Worm (Caenorhabditis elegans): ENCODE results near the gene sri-66.

DNA sequence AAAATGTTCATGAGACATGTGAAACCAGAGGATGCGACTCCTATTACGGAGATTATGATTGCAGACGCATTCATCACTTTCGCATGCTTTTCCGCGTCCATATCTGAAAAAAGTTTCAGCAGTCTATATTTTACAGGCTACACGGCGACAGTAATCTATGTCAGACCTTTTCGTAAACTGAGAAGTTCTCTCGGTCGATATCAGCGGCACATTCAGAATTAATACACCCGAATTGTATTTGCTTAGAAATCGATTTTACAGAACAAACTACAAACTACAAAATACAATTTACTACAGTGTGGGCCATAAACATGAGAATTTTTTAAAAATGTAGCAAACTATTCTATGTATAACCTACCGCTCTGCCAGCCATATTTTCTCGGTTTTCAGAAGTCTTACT, 11.5 kb downstream of the sri-66 start, which contains the start of gene srbc-14:
- no peak for TF ChIP-seq snpc-1.2 (GFP tag; IDR thresholded peaks at IDR 0.05)
- TF ChIP-seq nhr-11 (tag; optimal IDR thresholded peaks at IDR 0.05), result no peak
- no peak for TF ChIP-seq lin-1 (GFP tag; IDR thresholded peaks at IDR 0.05)
- no peak for TF ChIP-seq fkh-10 (GFP tag; optimal IDR thresholded peaks at IDR 0.05)
- TF ChIP-seq ama-1 (optimal IDR thresholded peaks at IDR 0.05), result no peak
- TF ChIP-seq zag-1 (tag; optimal IDR thresholded peaks at IDR 0.05), result no peak
- TF ChIP-seq pha-4 (GFP tag; IDR thresholded peaks at IDR 0.05), result no peak
- no peak for TF ChIP-seq pha-4 (tag; optimal IDR thresholded peaks at IDR 0.05)
- no peak for TF ChIP-seq mep-1 (tag; optimal IDR thresholded peaks at IDR 0.05)
- no peak for TF ChIP-seq lir-3 (tag; optimal IDR thresholded peaks at IDR 0.05)
- TF ChIP-seq snpc-4 (tag; optimal IDR thresholded peaks at IDR 0.05), result no peak
- TF ChIP-seq fos-1 (tag; optimal IDR thresholded peaks at IDR 0.05), result no peak
- TF ChIP-seq nhr-10 (tag; optimal IDR thresholded peaks at IDR 0.05), result no peak
- TF ChIP-seq ztf-11 (tag; optimal IDR thresholded peaks at IDR 0.05), result no peak
- no peak for TF ChIP-seq gei-8 (GFP tag; optimal IDR thresholded peaks at IDR 0.05)
